5 fruit fly cellular contexts compared by ENCODE assay signal in genomic region chr3R:5229458-5229857, dm6.
TF ChIP-seq lines count a peak whose summit lies in the region.

No protein-coding gene starts in this region.

- TF ChIP-seq CTCF in whole organism, embryonic (GFP tag; optimal IDR thresholded peaks at IDR 0.05; lab: Kevin White, UChicago), result no peak

TF ChIP-seq in whole organism, adult, 20 proteins besides CTCF, POLR2A, EP300 and RAD21:
- peak; percentile 6 for TF ChIP-seq CG12768 (GFP tag; optimal IDR thresholded peaks at IDR 0.05; lab: Kevin White, UChicago)
- TF ChIP-seq cic (GFP tag; optimal IDR thresholded peaks at IDR 0.05; lab: Kevin White, UChicago), result peak; percentile 54
- TF ChIP-seq toe (GFP tag; optimal IDR thresholded peaks at IDR 0.05; lab: Kevin White, UChicago), result no peak
- TF ChIP-seq CG7045 (GFP tag; optimal IDR thresholded peaks at IDR 0.05; lab: Kevin White, UChicago), result peak; percentile 15
TF ChIP-seq in whole organism, adult: peak in this region for 3.

TF ChIP-seq in whole organism, embryonic, 481 proteins besides CTCF, POLR2A, EP300 and RAD21:
- TF ChIP-seq ems (GFP tag; optimal IDR thresholded peaks at IDR 0.05; lab: Kevin White, UChicago), result no peak
- no peak for TF ChIP-seq Hmx (GFP tag; optimal IDR thresholded peaks at IDR 0.05; lab: Kevin White, UChicago)
- peak; percentile 21; the same call in 1 of the 2 replicates for TF ChIP-seq Xrp1 (GFP tag; IDR thresholded peaks at IDR 0.05; lab: Robert Waterston, UW)
- no peak for TF ChIP-seq CG11696 (GFP tag; IDR thresholded peaks at IDR 0.05; lab: Robert Waterston, UW)
- 0 out of 2 replicates have a peak, but pooled peaks have one; percentile 8 for TF ChIP-seq Drgx (GFP tag; IDR thresholded peaks at IDR 0.05; lab: Robert Waterston, UW)
- TF ChIP-seq fd64A (GFP tag; optimal IDR thresholded peaks at IDR 0.05; lab: Kevin White, UChicago), result peak; percentile 4
- no peak for TF ChIP-seq E2f1 (GFP tag; IDR thresholded peaks at IDR 0.05; lab: Robert Waterston, UW)
- TF ChIP-seq lab (GFP tag; optimal IDR thresholded peaks at IDR 0.05; lab: Kevin White, UChicago), result peak; percentile 23
- TF ChIP-seq CG13894 (tag; optimal IDR thresholded peaks at IDR 0.05; lab: Kevin White, UChicago), result no peak
- peak; percentile 11 for TF ChIP-seq HLHmδ (GFP tag; optimal IDR thresholded peaks at IDR 0.05; lab: Kevin White, UChicago)
- TF ChIP-seq H2.0 (GFP tag; IDR thresholded peaks at IDR 0.05; lab: Robert Waterston, UW), result no peak
- TF ChIP-seq Chrac-16 (GFP tag; optimal IDR thresholded peaks at IDR 0.05; lab: Kevin White, UChicago), result no peak
- no peak for TF ChIP-seq jumu (GFP tag; optimal IDR thresholded peaks at IDR 0.05; lab: Kevin White, UChicago)
- TF ChIP-seq CG2712 (tag; optimal IDR thresholded peaks at IDR 0.05; lab: Kevin White, UChicago), result peak; percentile 47
- TF ChIP-seq sug (tag; optimal IDR thresholded peaks at IDR 0.05; lab: Kevin White, UChicago), result peak; percentile 12

TF ChIP-seq in whole organism, prepupa, 60 proteins besides CTCF, POLR2A, EP300 and RAD21:
- TF ChIP-seq CG3919 (GFP tag; optimal IDR thresholded peaks at IDR 0.05; lab: Kevin White, UChicago) (no peak), cyc (GFP tag; optimal IDR thresholded peaks at IDR 0.05; lab: Kevin White, UChicago) (no peak), eg (GFP tag; IDR thresholded peaks at IDR 0.05; lab: Robert Waterston, UW) (0 out of 3 replicates have a peak, but pooled peaks have one; percentile 31), CG31627 (GFP tag; optimal IDR thresholded peaks at IDR 0.05; lab: Kevin White, UChicago) (no peak)

TF ChIP-seq in whole organism, pupa, 21 proteins besides CTCF, POLR2A, EP300 and RAD21:
- no peak for TF ChIP-seq Ets98B (GFP tag; IDR thresholded peaks at IDR 0.05; lab: Robert Waterston, UW)
- peak; percentile 14 for TF ChIP-seq EcR (GFP tag; optimal IDR thresholded peaks at IDR 0.05; lab: Kevin White, UChicago)

TF ChIP-seq in whole organism, wandering third instar larva, 38 proteins besides CTCF, POLR2A, EP300 and RAD21:
- no peak for TF ChIP-seq CrebA (GFP tag; optimal IDR thresholded peaks at IDR 0.05; lab: Kevin White, UChicago; ENCODE audit: borderline replicate concordance)
- TF ChIP-seq Rel (GFP tag; optimal IDR thresholded peaks at IDR 0.05; lab: Kevin White, UChicago), result no peak
- TF ChIP-seq Rel (tag; optimal IDR thresholded peaks at IDR 0.05; lab: Kevin White, UChicago), result peak; percentile 91
- no peak for TF ChIP-seq Hr83 (GFP tag; optimal IDR thresholded peaks at IDR 0.05; lab: Kevin White, UChicago; ENCODE audit: poor library complexity, severe bottlenecking)
- TF ChIP-seq rgr (GFP tag; optimal IDR thresholded peaks at IDR 0.05; lab: Kevin White, UChicago), result no peak
- no peak for TF ChIP-seq woc (GFP tag; optimal IDR thresholded peaks at IDR 0.05; lab: Kevin White, UChicago)
- no peak for TF ChIP-seq ey (GFP tag; optimal IDR thresholded peaks at IDR 0.05; lab: Kevin White, UChicago)
TF ChIP-seq in whole organism, wandering third instar larva: peak in this region for 1.
